Worm (Caenorhabditis elegans) whole organism, L1 larva: ENCODE results near the gene str-150.

ENCODE experiments used
- ama-1 ChIP-seq: fragments of 150-350 bp; optimal IDR thresholded peaks from 2 replicates; lab custom pipeline; 2014
- ceh-90 ChIP-seq: sonication (generic microtip); optimal IDR thresholded peaks from 2 replicates; lab custom pipeline; 2016; ENCODE audit warnings: missing genetic modification characterization, missing compliant biosample characterization
- dsc-1 ChIP-seq: sonication (generic microtip); optimal IDR thresholded peaks from 2 replicates; lab custom pipeline; 2016; ENCODE audit warnings: mild to moderate bottlenecking, missing genetic modification characterization, missing compliant biosample characterization
- ets-5 ChIP-seq: fragments of 200-800 bp; sonication (Bioruptor generic); IDR thresholded peaks from 2 replicates; pipeline ENCODE4 v1.3.6; 2022; ENCODE audit warnings: missing genetic modification characterization, missing compliant biosample characterization
- lin-15B ChIP-seq: fragments of 150-350 bp; sonication (generic microtip); optimal IDR thresholded peaks from 3 replicates; lab custom pipeline; 2014; ENCODE audit warnings: missing biosample characterization, missing genetic modification characterization
- lin-35 ChIP-seq, 2 experiments: fragments of 150-350 bp; optimal IDR thresholded peaks; 2 replicates each; lab custom pipeline; 2014; ENCODE audit warnings: missing biosample characterization in 2 of 2, missing genetic modification characterization in 2 of 2, missing genetic modification reagents in 2 of 2
- lin-39 ChIP-seq: fragments of 150-350 bp; optimal IDR thresholded peaks from 2 replicates; lab custom pipeline; 2014; ENCODE audit warnings: missing biosample characterization, missing genetic modification reagents, missing genetic modification characterization
- mdl-1 ChIP-seq, 2 experiments: fragments of 150-350 bp; optimal IDR thresholded peaks; 2 replicates each; lab custom pipeline; 2014 to 2017; ENCODE audit warnings: missing biosample characterization in 2 of 2, missing genetic modification characterization in 2 of 2, inconsistent platforms in 1 of 2
- nhr-12 ChIP-seq: sonication (generic microtip); optimal IDR thresholded peaks from 2 replicates; lab custom pipeline; 2017; ENCODE audit warnings: missing biosample characterization, missing genetic modification characterization
- nhr-76 ChIP-seq: sonication (generic microtip); optimal IDR thresholded peaks from 2 replicates; lab custom pipeline; 2017; ENCODE audit warnings: missing biosample characterization, missing genetic modification characterization
- nhr-90 ChIP-seq: sonication (generic microtip); optimal IDR thresholded peaks from 2 replicates; lab custom pipeline; 2016; ENCODE audit warnings: mild to moderate bottlenecking, missing genetic modification characterization, missing compliant biosample characterization; ENCODE audit not compliant: poor library complexity
- skn-1 ChIP-seq: fragments of 150-350 bp; optimal IDR thresholded peaks from 2 replicates; lab custom pipeline; 2014; ENCODE audit warnings: missing biosample characterization, missing genetic modification characterization
- snpc-4 ChIP-seq: fragments of 150-350 bp; optimal IDR thresholded peaks from 2 replicates; lab custom pipeline; 2014; ENCODE audit warnings: missing biosample characterization, missing genetic modification characterization
- sup-37 ChIP-seq: fragments of 200-800 bp; sonication (Bioruptor generic); optimal IDR thresholded peaks from 2 replicates; lab custom pipeline; 2018; ENCODE audit warnings: mild to moderate bottlenecking, missing genetic modification characterization, missing compliant biosample characterization

DNA sequence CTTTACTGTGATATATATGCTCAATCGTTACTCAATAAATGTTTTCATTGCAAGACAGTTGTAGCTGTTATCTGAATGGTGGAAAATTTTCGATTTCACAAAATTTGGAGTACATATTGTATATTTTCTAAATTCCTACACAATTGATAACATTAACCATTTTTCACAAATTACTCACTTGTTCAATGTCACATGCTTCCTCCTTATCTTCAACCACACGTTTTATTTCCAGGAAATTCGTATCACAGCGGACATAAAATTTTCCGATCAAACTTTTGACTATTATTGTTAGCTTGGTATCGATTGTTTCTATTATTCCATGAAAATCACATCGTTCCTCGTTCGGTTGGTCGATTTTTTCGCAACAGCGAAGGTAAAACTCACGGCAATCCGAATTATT, 25.4 kb downstream of the str-150 start:
- TF ChIP-seq skn-1 (tag; lab: Kevin White, UChicago) (no peak), nhr-90 (tag; lab: Kevin White, UChicago) (no peak), ama-1 (lab: Kevin White, UChicago) (no peak), nhr-12 (tag; lab: Kevin White, UChicago) (no peak), ets-5 (no peak), mdl-1 (tag; optimal IDR thresholded peaks at IDR 0.05; lab: Kevin White, UChicago) (no peak), ceh-90 (no peak), snpc-4 (tag; lab: Kevin White, UChicago) (no peak), dsc-1 (tag; lab: Kevin White, UChicago) (no peak), nhr-76 (tag; lab: Kevin White, UChicago) (no peak), lin-35 (GFP tag; optimal IDR thresholded peaks at IDR 0.05; lab: Kevin White, UChicago) (no peak), lin-39 (no peak), sup-37 (GFP tag; lab: Kevin White, UChicago) (no peak), lin-15B (tag; lab: Kevin White, UChicago) (no peak)
